Worm (Caenorhabditis elegans): ENCODE measurements around the gene par-5.

The par-5 gene

ce11 chrIV:11792495-11792894, 29.2 kb downstream of the par-5 start, which contains the start of gene H01G02.3:
Gene H01G02.3 (minus strand): TSS chrIV:11792595.
- TF ChIP-seq xnd-1 (tag; optimal IDR thresholded peaks at IDR 0.05) (no peak), nhr-120 (GFP tag; IDR thresholded peaks at IDR 0.05) (no peak), aptf-2 (GFP tag; conservative IDR thresholded peaks at IDR 0.05) (no peak), repo-1 (tag; optimal IDR thresholded peaks at IDR 0.05) (no peak), pbrm-1 (GFP tag; IDR thresholded peaks at IDR 0.05) (no peak), F49E8.2 (tag; optimal IDR thresholded peaks at IDR 0.05; ENCODE audit: insufficient read depth) (no peak), efl-1 (GFP tag; optimal IDR thresholded peaks at IDR 0.05) (no peak), ztf-28 (GFP tag; IDR thresholded peaks at IDR 0.05) (no peak), rec-8 (tag; optimal IDR thresholded peaks at IDR 0.05) (no peak), snpc-1.1 (tag; optimal IDR thresholded peaks at IDR 0.05; ENCODE audit: insufficient read depth) (no peak)

- TF ChIP-seq F57C9.4 (tag; optimal IDR thresholded peaks at IDR 0.05) (no peak), cebp-1 (GFP tag; IDR thresholded peaks at IDR 0.05) (no peak), cebp-1 (tag; optimal IDR thresholded peaks at IDR 0.05) (no peak), madf-3 (GFP tag; IDR thresholded peaks at IDR 0.05) (no peak), K11D2.4 (GFP tag; IDR thresholded peaks at IDR 0.05) (no peak), ztf-18 (tag; optimal IDR thresholded peaks at IDR 0.05) (no peak), tlf-1 (GFP tag; optimal IDR thresholded peaks at IDR 0.05) (no peak), F23B12.7 (tag; optimal IDR thresholded peaks at IDR 0.05; ENCODE audit: insufficient read depth) (no peak), snpc-1.3 (tag; optimal IDR thresholded peaks at IDR 0.05; ENCODE audit: insufficient read depth) (no peak)
Observed at ce11 chrIV:11788383-11788963, 33.3 kb downstream of the par-5 start.

ce11 chrIV:11787793-11788192, 33.9 kb downstream of the par-5 start:
- no peak for TF ChIP-seq K11D2.4 (GFP tag; IDR thresholded peaks at IDR 0.05)
- TF ChIP-seq B0261.1 (tag; optimal IDR thresholded peaks at IDR 0.05) = no peak
- TF ChIP-seq hmg-1.2 (GFP tag; IDR thresholded peaks at IDR 0.05) = no peak
- TF ChIP-seq ztf-18 (tag; optimal IDR thresholded peaks at IDR 0.05) = no peak
- TF ChIP-seq let-526 (GFP tag; IDR thresholded peaks at IDR 0.05) = no peak
- TF ChIP-seq die-1 (tag; optimal IDR thresholded peaks at IDR 0.05) = no peak
- no peak for TF ChIP-seq somi-1 (GFP tag; optimal IDR thresholded peaks at IDR 0.05)

- TF ChIP-seq K12H6.12 (tag; optimal IDR thresholded peaks at IDR 0.05) (no peak), ccch-3 (GFP tag; optimal IDR thresholded peaks at IDR 0.05) (no peak), nhr-80 (tag; optimal IDR thresholded peaks at IDR 0.05) (no peak), mxl-1 (tag; optimal IDR thresholded peaks at IDR 0.05) (no peak), hsf-1 (GFP tag; IDR thresholded peaks at IDR 0.05) (no peak), dpl-1 (GFP tag; optimal IDR thresholded peaks at IDR 0.05) (no peak), gei-17 (GFP tag; optimal IDR thresholded peaks at IDR 0.05) (no peak), ceh-27 (GFP tag; optimal IDR thresholded peaks at IDR 0.05) (peak; percentile 5), aptf-2 (GFP tag; conservative IDR thresholded peaks at IDR 0.05) (no peak)
Observed at ce11 chrIV:11785064-11785840, 36.5 kb downstream of the par-5 start.

Data from whole organism, young adult.